Worm (Caenorhabditis elegans) whole organism, L4 larva: ENCODE measurements around the gene F15G9.5.

Experiments used
- D1046.2 ChIP-seq: fragments of 200-800 bp; sonication (Bioruptor generic); IDR thresholded peaks from 2 replicates; pipeline ENCODE4 v1.3.6; 2022; ENCODE audit warnings: missing genetic modification characterization, missing compliant biosample characterization
- F26F4.8 ChIP-seq: fragments of 200-800 bp; sonication (Bioruptor generic); conservative IDR thresholded peaks from 2 replicates; pipeline ENCODE4 v1.3.6; 2022; ENCODE audit warnings: missing genetic modification characterization, missing compliant biosample characterization
- F37D6.2 ChIP-seq: sonication (generic microtip); optimal IDR thresholded peaks from 2 replicates; lab custom pipeline; 2016; ENCODE audit warnings: mild to moderate bottlenecking, missing genetic modification characterization, missing compliant biosample characterization
- F44E2.7 ChIP-seq: fragments of 200-800 bp; sonication (Bioruptor generic); IDR thresholded peaks from 2 replicates; pipeline ENCODE4 v2.1.2; 2022; ENCODE audit warnings: missing genetic modification characterization, missing compliant biosample characterization
- T26A8.4 ChIP-seq: fragments of 200-800 bp; sonication (Bioruptor generic); IDR thresholded peaks from 2 replicates; pipeline ENCODE4 v1.3.6; 2022; ENCODE audit warnings: missing genetic modification characterization, missing compliant biosample characterization
- Y48G9A.11 ChIP-seq: fragments of 200-800 bp; sonication (Bioruptor generic); IDR thresholded peaks from 2 replicates; pipeline ENCODE4 v1.3.6; 2022; ENCODE audit warnings: missing genetic modification reagents, missing genetic modification characterization, missing compliant biosample characterization
- Y75B8A.6 ChIP-seq: fragments of 200-800 bp; sonication (Bioruptor generic); IDR thresholded peaks from 2 replicates; pipeline ENCODE4 v1.3.6; 2022; ENCODE audit warnings: missing genetic modification reagents, missing genetic modification characterization, missing compliant biosample characterization
- ZK337.2 ChIP-seq: fragments of 200-800 bp; sonication (Bioruptor generic); IDR thresholded peaks from 2 replicates; pipeline ENCODE4 v1.3.6; 2022; ENCODE audit warnings: missing genetic modification reagents, missing genetic modification characterization, missing compliant biosample characterization
- aha-1 ChIP-seq: fragments of 150-350 bp; peaks from one replicate; lab custom pipeline; 2014; ENCODE audit warnings: missing biosample characterization, missing genetic modification characterization
- ama-1 ChIP-seq: fragments of 150-350 bp; optimal IDR thresholded peaks from 2 replicates; lab custom pipeline; 2014; ENCODE audit warnings: inconsistent platforms, mixed read lengths
- arid-1 ChIP-seq: fragments of 200-800 bp; sonication (Bioruptor generic); conservative IDR thresholded peaks from 2 replicates; pipeline ENCODE4 v1.3.6; 2022; ENCODE audit warnings: missing genetic modification reagents, missing genetic modification characterization, missing compliant biosample characterization
- attf-4 ChIP-seq: sonication (generic microtip); optimal IDR thresholded peaks from 3 replicates; lab custom pipeline; 2017; ENCODE audit warnings: missing biosample characterization, missing genetic modification characterization
- ceh-20 ChIP-seq: fragments of 200-800 bp; sonication (Bioruptor generic); IDR thresholded peaks from 2 replicates; pipeline ENCODE4 v1.3.6; 2022; ENCODE audit warnings: missing genetic modification reagents, missing genetic modification characterization, missing compliant biosample characterization
- ceh-28 ChIP-seq: fragments of 150-350 bp; optimal IDR thresholded peaks from 2 replicates; lab custom pipeline; 2014; ENCODE audit warnings: missing biosample characterization, missing genetic modification reagents, missing genetic modification characterization
- ceh-62 ChIP-seq: sonication (generic microtip); optimal IDR thresholded peaks from 2 replicates; lab custom pipeline; 2017; ENCODE audit warnings: missing biosample characterization, missing genetic modification characterization
- ctbp-1 ChIP-seq: fragments of 200-800 bp; sonication (Bioruptor generic); IDR thresholded peaks from 2 replicates; pipeline ENCODE4 v1.3.6; 2022; ENCODE audit warnings: missing genetic modification reagents, missing genetic modification characterization, missing compliant biosample characterization
- daf-16 ChIP-seq, 3 experiments: sonication (generic microtip); optimal IDR thresholded peaks; 2 replicates each; lab custom pipeline; 2016 to 2017; ENCODE audit warnings: missing genetic modification characterization in 3 of 3, missing genetic modification reagents in 3 of 3, mild to moderate bottlenecking in 2 of 3, missing compliant biosample characterization in 2 of 3, missing biosample characterization in 1 of 3, moderate library complexity in 1 of 3
- daf-8 ChIP-seq: fragments of 200-800 bp; sonication (Bioruptor generic); IDR thresholded peaks from 2 replicates; pipeline ENCODE4 v1.3.6; 2022; ENCODE audit warnings: missing genetic modification characterization, missing compliant biosample characterization
- dmd-9 ChIP-seq: fragments of 200-800 bp; sonication (Bioruptor generic); IDR thresholded peaks from 2 replicates; pipeline ENCODE4 v1.3.6; 2022; ENCODE audit warnings: missing genetic modification reagents, missing genetic modification characterization, missing compliant biosample characterization
- dpl-1 ChIP-seq: fragments of 150-350 bp; optimal IDR thresholded peaks from 2 replicates; lab custom pipeline; 2014; ENCODE audit warnings: missing biosample characterization, missing genetic modification reagents, missing genetic modification characterization
- duxl-1 ChIP-seq: sonication (generic microtip); optimal IDR thresholded peaks from 2 replicates; lab custom pipeline; 2016; ENCODE audit warnings: mild to moderate bottlenecking, missing genetic modification characterization, moderate library complexity, missing compliant biosample characterization; ENCODE audit not compliant: poor library complexity
- dve-1 ChIP-seq: sonication (generic microtip); optimal IDR thresholded peaks from 2 replicates; lab custom pipeline; 2017; ENCODE audit warnings: antibody characterized with exemption, mild to moderate bottlenecking, missing genetic modification characterization, missing compliant biosample characterization; ENCODE audit not compliant: insufficient read depth
- egl-27 ChIP-seq: sonication (generic microtip); optimal IDR thresholded peaks from 3 replicates; lab custom pipeline; 2017; ENCODE audit warnings: missing biosample characterization, missing genetic modification reagents, missing genetic modification characterization
- egl-43 ChIP-seq: fragments of 200-800 bp; sonication (Bioruptor generic); IDR thresholded peaks from 2 replicates; pipeline ENCODE4 v1.3.6; 2022; ENCODE audit warnings: missing genetic modification reagents, missing genetic modification characterization, missing compliant biosample characterization
- fos-1 ChIP-seq: fragments of 150-350 bp; optimal IDR thresholded peaks from 2 replicates; lab custom pipeline; 2014; ENCODE audit warnings: missing biosample characterization, missing genetic modification characterization
- hlh-11 ChIP-seq: fragments of 200-800 bp; sonication (Bioruptor generic); optimal IDR thresholded peaks from 2 replicates; lab custom pipeline; 2018; ENCODE audit warnings: mild to moderate bottlenecking, missing genetic modification characterization, missing compliant biosample characterization
- hlh-30 ChIP-seq: sonication (generic microtip); optimal IDR thresholded peaks from 2 replicates; lab custom pipeline; 2017; ENCODE audit warnings: antibody characterized with exemption, mild to moderate bottlenecking, missing genetic modification characterization, missing compliant biosample characterization; ENCODE audit not compliant: insufficient read depth
- hmg-1.1 ChIP-seq: fragments of 200-800 bp; sonication (Bioruptor generic); IDR thresholded peaks from 2 replicates; pipeline ENCODE4 v1.3.6; 2022; ENCODE audit warnings: missing genetic modification reagents, missing genetic modification characterization, missing compliant biosample characterization
- lin-1 ChIP-seq: fragments of 200-800 bp; sonication (Bioruptor generic); IDR thresholded peaks from 2 replicates; pipeline ENCODE4 v1.3.6; 2022; ENCODE audit warnings: missing genetic modification reagents, missing genetic modification characterization, missing compliant biosample characterization
- lin-15B ChIP-seq: fragments of 150-350 bp; sonication (generic microtip); optimal IDR thresholded peaks from 3 replicates; lab custom pipeline; 2014; ENCODE audit warnings: missing biosample characterization, missing genetic modification characterization
- lin-29 ChIP-seq: fragments of 200-800 bp; sonication (Bioruptor generic); IDR thresholded peaks from 2 replicates; pipeline ENCODE4 v1.3.6; 2022; ENCODE audit warnings: missing genetic modification reagents, missing genetic modification characterization, missing compliant biosample characterization
- lin-39 ChIP-seq: fragments of 150-350 bp; optimal IDR thresholded peaks from 2 replicates; lab custom pipeline; 2014; ENCODE audit warnings: missing biosample characterization, missing genetic modification reagents, missing genetic modification characterization
- mep-1 ChIP-seq: fragments of 150-350 bp; sonication (generic microtip); optimal IDR thresholded peaks from 3 replicates; lab custom pipeline; 2014; ENCODE audit warnings: missing biosample characterization, missing genetic modification characterization
- nhr-102 ChIP-seq: sonication (generic microtip); optimal IDR thresholded peaks from 2 replicates; lab custom pipeline; 2016; ENCODE audit warnings: mild to moderate bottlenecking, missing genetic modification characterization, moderate library complexity, missing compliant biosample characterization
- nhr-11 ChIP-seq: fragments of 150-350 bp; optimal IDR thresholded peaks from 2 replicates; lab custom pipeline; 2014; ENCODE audit warnings: missing biosample characterization, missing genetic modification characterization
- nhr-28 ChIP-seq: fragments of 150-350 bp; optimal IDR thresholded peaks from 2 replicates; lab custom pipeline; 2014; ENCODE audit warnings: missing biosample characterization, missing genetic modification characterization
- nhr-41 ChIP-seq: fragments of 200-800 bp; sonication (Bioruptor generic); IDR thresholded peaks from 2 replicates; pipeline ENCODE4 v1.3.6; 2022; ENCODE audit warnings: missing genetic modification reagents, missing genetic modification characterization, missing compliant biosample characterization
- nhr-6 ChIP-seq: fragments of 150-350 bp; optimal IDR thresholded peaks from 2 replicates; lab custom pipeline; 2014; ENCODE audit warnings: missing biosample characterization, missing genetic modification characterization
- nhr-76 ChIP-seq: fragments of 150-350 bp; optimal IDR thresholded peaks from 2 replicates; lab custom pipeline; 2014; ENCODE audit warnings: missing biosample characterization, missing genetic modification characterization
- pha-4 ChIP-seq, 2 experiments: fragments of 150-350 bp in 1 of 2; fragments of 200-800 bp in 1 of 2; sonication (Bioruptor generic) in 1 of 2; IDR thresholded peaks in 1 of 2; optimal IDR thresholded peaks in 1 of 2; 2 replicates each; pipeline versions ENCODE4 v1.3.6 to Lab custom; 2014 to 2022; ENCODE audit warnings: missing genetic modification characterization in 2 of 2, missing genetic modification reagents in 2 of 2, missing biosample characterization in 1 of 2, missing compliant biosample characterization in 1 of 2
- pqm-1 ChIP-seq: sonication (generic microtip); optimal IDR thresholded peaks from 2 replicates; lab custom pipeline; 2017; ENCODE audit warnings: missing biosample characterization, missing genetic modification characterization
- saeg-2 ChIP-seq: fragments of 200-800 bp; sonication (Bioruptor generic); IDR thresholded peaks from 2 replicates; pipeline ENCODE4 v1.3.6; 2022; ENCODE audit warnings: missing genetic modification reagents, missing genetic modification characterization, missing compliant biosample characterization
- set-16 ChIP-seq: fragments of 200-800 bp; sonication (Bioruptor generic); IDR thresholded peaks from 2 replicates; pipeline ENCODE4 v1.3.6; 2022; ENCODE audit warnings: missing genetic modification reagents, missing genetic modification characterization, missing compliant biosample characterization
- snpc-4 ChIP-seq: fragments of 150-350 bp; optimal IDR thresholded peaks from 2 replicates; lab custom pipeline; 2014; ENCODE audit warnings: missing biosample characterization, missing genetic modification characterization
- spr-1 ChIP-seq: sonication (generic microtip); optimal IDR thresholded peaks from 2 replicates; lab custom pipeline; 2016; ENCODE audit warnings: mild to moderate bottlenecking, missing genetic modification characterization, missing compliant biosample characterization
- tag-97 ChIP-seq: fragments of 200-800 bp; sonication (Bioruptor generic); IDR thresholded peaks from 2 replicates; pipeline ENCODE4 v1.3.6; 2022; ENCODE audit warnings: missing genetic modification characterization, missing compliant biosample characterization
- vab-7 ChIP-seq: fragments of 200-800 bp; sonication (Bioruptor generic); IDR thresholded peaks from 2 replicates; pipeline ENCODE4 v1.3.6; 2022; ENCODE audit warnings: missing genetic modification reagents, missing genetic modification characterization, missing compliant biosample characterization
- zfp-2 ChIP-seq: sonication (generic microtip); optimal IDR thresholded peaks from 2 replicates; lab custom pipeline; 2016; ENCODE audit warnings: mild to moderate bottlenecking, missing genetic modification characterization, missing compliant biosample characterization
- zfp-3 ChIP-seq: fragments of 200-800 bp; sonication (Bioruptor generic); conservative IDR thresholded peaks from 2 replicates; pipeline ENCODE4 v1.3.6; 2022; ENCODE audit warnings: missing genetic modification reagents, missing genetic modification characterization, missing compliant biosample characterization
- zip-2 ChIP-seq: fragments of 150-350 bp; optimal IDR thresholded peaks from 2 replicates; lab custom pipeline; 2014; ENCODE audit warnings: missing biosample characterization, missing genetic modification characterization
- ztf-11 ChIP-seq: fragments of 150-350 bp; optimal IDR thresholded peaks from 2 replicates; lab custom pipeline; 2014; ENCODE audit warnings: missing biosample characterization, missing genetic modification characterization
- ztf-7 ChIP-seq: fragments of 150-350 bp; optimal IDR thresholded peaks from 2 replicates; lab custom pipeline; 2014; ENCODE audit warnings: missing biosample characterization, missing genetic modification characterization

Gene F15G9.5

DNA sequence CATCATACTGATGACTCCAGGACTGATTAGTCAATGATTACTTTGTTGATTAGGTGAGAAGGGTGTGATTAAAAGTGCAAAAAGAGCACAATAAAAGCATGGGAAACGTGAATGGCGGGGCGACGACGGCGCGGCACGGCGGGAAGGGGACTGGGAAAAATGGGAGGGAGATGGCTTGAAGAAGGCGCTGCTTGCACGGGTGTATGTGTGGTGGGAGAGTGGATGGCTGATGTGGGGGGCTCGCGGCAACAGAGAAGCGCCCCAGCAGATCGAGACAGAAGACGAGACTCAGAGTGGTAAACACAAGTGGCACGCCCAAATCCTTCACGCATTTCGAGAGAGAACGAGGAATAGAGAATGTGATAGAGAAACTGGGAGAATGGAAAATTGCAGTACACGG lies at the start of gene F15G9.5:
F15G9.5 (minus strand) TSS at position 159 of the 400 bp plus-strand sequence.
- TF ChIP-seq dmd-9 (GFP tag; lab: Robert Waterston, UW) (no peak), saeg-2 (GFP tag; lab: Robert Waterston, UW) (no peak), pqm-1 (tag; lab: Kevin White, UChicago) (no peak), F44E2.7 (GFP tag; lab: Robert Waterston, UW) (no peak), dve-1 (no peak), F37D6.2 (tag; lab: Kevin White, UChicago) (peak; percentile 15), mep-1 (tag; lab: Kevin White, UChicago) (peak; percentile 38), daf-8 (GFP tag; lab: Robert Waterston, UW) (no peak), duxl-1 (no peak), zfp-3 (no peak), ama-1 (lab: Kevin White, UChicago) (no peak), attf-4 (tag; lab: Kevin White, UChicago) (no peak), spr-1 (tag; lab: Kevin White, UChicago) (no peak), zfp-2 (tag; lab: Kevin White, UChicago) (no peak), Y48G9A.11 (GFP tag; lab: Robert Waterston, UW) (no peak), ztf-11 (tag; lab: Kevin White, UChicago) (no peak), zip-2 (tag; lab: Kevin White, UChicago) (no peak), snpc-4 (no peak), ztf-7 (no peak), dpl-1 (GFP tag; lab: Kevin White, UChicago) (no peak), lin-39 (tag; lab: Kevin White, UChicago) (no peak), nhr-11 (no peak), D1046.2 (GFP tag; lab: Robert Waterston, UW) (0 out of 2 replicates have a peak, but pooled peaks have one; percentile 6), hlh-11 (tag; lab: Kevin White, UChicago) (peak; percentile 17), fos-1 (tag; lab: Kevin White, UChicago) (no peak), daf-16 (GFP tag; optimal IDR thresholded peaks at IDR 0.05; lab: Kevin White, UChicago) (no peak), daf-16 (tag; optimal IDR thresholded peaks at IDR 0.05; lab: Kevin White, UChicago) (peak; percentile 33), nhr-102 (tag; lab: Kevin White, UChicago) (no peak), pha-4 (GFP tag; IDR thresholded peaks at IDR 0.05; lab: Robert Waterston, UW) (no peak), pha-4 (tag; optimal IDR thresholded peaks at IDR 0.05; lab: Kevin White, UChicago) (no peak), egl-43 (GFP tag; lab: Robert Waterston, UW) (peak; percentile 60; the same call in 1 of the 2 replicates), nhr-28 (tag; lab: Kevin White, UChicago) (no peak), arid-1 (GFP tag; lab: Robert Waterston, UW) (no peak), nhr-76 (tag; lab: Kevin White, UChicago) (no peak), lin-29 (GFP tag; lab: Robert Waterston, UW) (no peak), hmg-1.1 (GFP tag; lab: Robert Waterston, UW) (peak; percentile 71), Y75B8A.6 (GFP tag; lab: Robert Waterston, UW) (no peak), aha-1 (tag; lab: Kevin White, UChicago) (peak; percentile 86), ctbp-1 (GFP tag; lab: Robert Waterston, UW) (0 out of 2 replicates have a peak, but pooled peaks have one; percentile 24), tag-97 (no peak), egl-27 (tag; lab: Kevin White, UChicago) (no peak), set-16 (GFP tag; lab: Robert Waterston, UW) (peak; percentile 84), ceh-28 (tag; lab: Kevin White, UChicago) (no peak), F26F4.8 (GFP tag; lab: Robert Waterston, UW) (no peak), lin-1 (GFP tag; lab: Robert Waterston, UW) (no peak), ceh-62 (tag; lab: Kevin White, UChicago) (no peak), lin-15B (tag; lab: Kevin White, UChicago) (no peak), ceh-20 (no peak), vab-7 (no peak), nhr-6 (tag; lab: Kevin White, UChicago) (no peak), hlh-30 (tag; lab: Kevin White, UChicago) (peak; percentile 46), ZK337.2 (no peak), T26A8.4 (GFP tag; lab: Robert Waterston, UW) (no peak), nhr-41 (GFP tag; lab: Robert Waterston, UW) (no peak)
